Worm (Caenorhabditis elegans): ENCODE results near the gene Y39A1A.21.
A peak's percentile ranks its signal among the peaks of the same experiment; 100 is the strongest.

Gene Y39A1A.21

ce11 chrIII:10652833-10653232 lies 54.0 kb downstream of the Y39A1A.21 start:
- TF ChIP-seq unc-39 (tag; optimal IDR thresholded peaks at IDR 0.05), result no peak
- TF ChIP-seq ceh-43 (GFP tag; optimal IDR thresholded peaks at IDR 0.05), result no peak
- no peak for TF ChIP-seq elt-1 (tag; optimal IDR thresholded peaks at IDR 0.05; ENCODE audit: borderline replicate concordance, insufficient read depth)
- TF ChIP-seq M03D4.4 (tag; optimal IDR thresholded peaks at IDR 0.05), result no peak
- no peak for TF ChIP-seq sptf-1 (tag; optimal IDR thresholded peaks at IDR 0.05)
- TF ChIP-seq zip-8 (tag; optimal IDR thresholded peaks at IDR 0.05), result peak; percentile 79
- TF ChIP-seq lin-13 (tag; optimal IDR thresholded peaks at IDR 0.05), result no peak
- TF ChIP-seq nhr-28 (tag; optimal IDR thresholded peaks at IDR 0.05), result no peak

ce11 chrIII:10651634-10652033 lies 55.2 kb downstream of the Y39A1A.21 start:
- TF ChIP-seq sptf-1 (tag; optimal IDR thresholded peaks at IDR 0.05) (no peak), bed-3 (GFP tag; optimal IDR thresholded peaks at IDR 0.05) (no peak), ham-2 (GFP tag; optimal IDR thresholded peaks at IDR 0.05) (peak; percentile 69), ceh-43 (GFP tag; optimal IDR thresholded peaks at IDR 0.05) (no peak), zip-8 (tag; optimal IDR thresholded peaks at IDR 0.05) (peak; percentile 32), sem-2 (GFP tag; optimal IDR thresholded peaks at IDR 0.05) (peak; percentile 27), elt-1 (tag; optimal IDR thresholded peaks at IDR 0.05; ENCODE audit: borderline replicate concordance, insufficient read depth) (no peak), lsy-2 (tag; optimal IDR thresholded peaks at IDR 0.05) (peak; percentile 54), nhr-2 (tag; optimal IDR thresholded peaks at IDR 0.05) (peak; percentile 56), nhr-12 (tag; optimal IDR thresholded peaks at IDR 0.05) (no peak), elt-3 (tag; optimal IDR thresholded peaks at IDR 0.05) (no peak), ces-1 (GFP tag; optimal IDR thresholded peaks at IDR 0.05) (peak; percentile 67), nhr-76 (tag; optimal IDR thresholded peaks at IDR 0.05) (no peak), mls-2 (tag; optimal IDR thresholded peaks at IDR 0.05) (peak; percentile 56), lin-32 (GFP tag; optimal IDR thresholded peaks at IDR 0.05) (peak; percentile 42), lin-13 (tag; optimal IDR thresholded peaks at IDR 0.05) (peak; percentile 64), pha-4 (tag; optimal IDR thresholded peaks at IDR 0.05) (peak; percentile 95), unc-62 (GFP tag; optimal IDR thresholded peaks at IDR 0.05) (peak; percentile 24), ceh-39 (tag; optimal IDR thresholded peaks at IDR 0.05) (peak; percentile 70), mep-1 (tag; optimal IDR thresholded peaks at IDR 0.05) (no peak), blmp-1 (tag; optimal IDR thresholded peaks at IDR 0.05) (no peak), drap-1 (GFP tag; optimal IDR thresholded peaks at IDR 0.05) (peak; percentile 18), nhr-237 (tag; optimal IDR thresholded peaks at IDR 0.05) (no peak), nhr-28 (tag; optimal IDR thresholded peaks at IDR 0.05) (no peak), flh-1 (GFP tag; optimal IDR thresholded peaks at IDR 0.05) (no peak), cnd-1 (tag; optimal IDR thresholded peaks at IDR 0.05) (peak; percentile 44)

Measured in whole organism, mixed stage, embryonic.